Fruit fly (Drosophila melanogaster): ENCODE data around the gene CG3744.

Gene CG3744

DNA sequence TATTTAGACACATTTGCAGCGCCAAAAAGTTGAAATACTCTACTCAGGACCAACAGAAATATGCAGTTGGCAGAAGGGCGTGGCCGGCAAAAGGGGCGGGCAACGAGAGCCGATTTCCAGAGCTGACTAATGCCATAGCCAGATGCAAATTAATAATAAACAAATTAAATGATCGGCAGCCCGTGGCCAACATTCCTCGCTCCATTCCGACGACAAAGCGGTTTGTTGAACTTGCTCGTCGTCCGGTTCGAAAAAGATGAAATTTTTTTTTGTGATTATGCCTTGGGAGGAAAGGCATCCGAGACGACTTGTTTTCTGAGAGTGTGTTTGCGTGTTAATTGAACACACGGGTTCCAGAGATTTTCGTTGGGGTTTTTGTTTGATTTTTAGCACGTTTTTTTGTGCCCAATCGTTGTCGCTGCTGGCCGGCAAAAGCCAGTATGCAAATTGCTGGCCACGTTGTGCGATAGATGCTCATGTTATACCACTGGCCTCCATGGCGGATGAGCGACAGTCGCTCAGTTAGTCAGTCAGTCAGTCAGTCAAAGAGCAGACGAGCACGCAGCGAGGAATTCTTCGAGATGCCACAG lies 12.9 kb upstream of the CG3744 start (continued):
- TF ChIP-seq slp2 (GFP tag; optimal IDR thresholded peaks at IDR 0.05) = no peak
- TF ChIP-seq CG17568 (GFP tag; optimal IDR thresholded peaks at IDR 0.05) = no peak
- no peak for TF ChIP-seq CG7928 (GFP tag; optimal IDR thresholded peaks at IDR 0.05)
- TF ChIP-seq org-1 (GFP tag; optimal IDR thresholded peaks at IDR 0.05) = no peak
- no peak for TF ChIP-seq CG12942 (GFP tag; optimal IDR thresholded peaks at IDR 0.05)
- TF ChIP-seq HLH3B (GFP tag; IDR thresholded peaks at IDR 0.05) = no peak
- no peak for TF ChIP-seq CG7839 (tag; optimal IDR thresholded peaks at IDR 0.05)
- no peak for TF ChIP-seq CG6254 (GFP tag; optimal IDR thresholded peaks at IDR 0.05)
- no peak for TF ChIP-seq crc (GFP tag; optimal IDR thresholded peaks at IDR 0.05)
- TF ChIP-seq CG15011 (GFP tag; optimal IDR thresholded peaks at IDR 0.05) = no peak
- TF ChIP-seq CG10543 (GFP tag; optimal IDR thresholded peaks at IDR 0.05) = peak; percentile 17
- TF ChIP-seq CG12769 (tag; optimal IDR thresholded peaks at IDR 0.05) = peak; percentile 74
- no peak for TF ChIP-seq Atf6 (GFP tag; IDR thresholded peaks at IDR 0.05)
- no peak for TF ChIP-seq Hr51 (GFP tag; optimal IDR thresholded peaks at IDR 0.05)
- no peak for TF ChIP-seq CG1603 (tag; optimal IDR thresholded peaks at IDR 0.05)
- no peak for TF ChIP-seq btn (GFP tag; optimal IDR thresholded peaks at IDR 0.05)
- peak in 1 of 2 experiments; percentile 20 for TF ChIP-seq Pdp1 (GFP tag; optimal IDR thresholded peaks at IDR 0.05)
- no peak for TF ChIP-seq fd3F (GFP tag; optimal IDR thresholded peaks at IDR 0.05)
- no peak for TF ChIP-seq Bdp1 (GFP tag; optimal IDR thresholded peaks at IDR 0.05)
- TF ChIP-seq abd-A (tag; optimal IDR thresholded peaks at IDR 0.05) = peak; percentile 30
- no peak for TF ChIP-seq Ssrp (tag; optimal IDR thresholded peaks at IDR 0.05)
- no peak for TF ChIP-seq dysf (GFP tag; IDR thresholded peaks at IDR 0.05)
- no peak for TF ChIP-seq CHES-1-like (GFP tag; optimal IDR thresholded peaks at IDR 0.05)
- no peak for TF ChIP-seq bsh (GFP tag; optimal IDR thresholded peaks at IDR 0.05)
- no peak for TF ChIP-seq Usf (GFP tag; optimal IDR thresholded peaks at IDR 0.05)
- TF ChIP-seq klu (GFP tag; IDR thresholded peaks at IDR 0.05) = no peak
- TF ChIP-seq CG13123 (GFP tag; optimal IDR thresholded peaks at IDR 0.05) = no peak
- no peak for TF ChIP-seq sim (GFP tag; IDR thresholded peaks at IDR 0.05)
- no peak for TF ChIP-seq danr (GFP tag; IDR thresholded peaks at IDR 0.05)
- TF ChIP-seq CG15073 (GFP tag; optimal IDR thresholded peaks at IDR 0.05) = no peak
- TF ChIP-seq CG1529 (GFP tag; optimal IDR thresholded peaks at IDR 0.05) = no peak
- no peak for TF ChIP-seq shn (GFP tag; optimal IDR thresholded peaks at IDR 0.05)
- TF ChIP-seq Dad (GFP tag; optimal IDR thresholded peaks at IDR 0.05) = no peak
- no peak for TF ChIP-seq sc (optimal IDR thresholded peaks at IDR 0.05)
- TF ChIP-seq sc (GFP tag; optimal IDR thresholded peaks at IDR 0.05) = no peak
- TF ChIP-seq CG6689 (GFP tag; IDR thresholded peaks at IDR 0.05) = no peak
- no peak for TF ChIP-seq CG2202 (tag; optimal IDR thresholded peaks at IDR 0.05)
- TF ChIP-seq sd (tag; optimal IDR thresholded peaks at IDR 0.05) = peak; percentile 96
- TF ChIP-seq tio (GFP tag; optimal IDR thresholded peaks at IDR 0.05) = no peak
- no peak for TF ChIP-seq Myb (GFP tag; optimal IDR thresholded peaks at IDR 0.05)
- TF ChIP-seq cg (GFP tag; optimal IDR thresholded peaks at IDR 0.05) = no peak
- peak; percentile 29 for TF ChIP-seq kni (GFP tag; optimal IDR thresholded peaks at IDR 0.05)
- no peak for TF ChIP-seq CG18011 (GFP tag; optimal IDR thresholded peaks at IDR 0.05)
- no peak for TF ChIP-seq mirr (GFP tag; optimal IDR thresholded peaks at IDR 0.05)
- TF ChIP-seq D19B (GFP tag; optimal IDR thresholded peaks at IDR 0.05) = no peak
- no peak for TF ChIP-seq NfI (GFP tag; optimal IDR thresholded peaks at IDR 0.05)
- no peak for TF ChIP-seq E2f1 (GFP tag; IDR thresholded peaks at IDR 0.05)
- no peak for TF ChIP-seq tup (GFP tag; optimal IDR thresholded peaks at IDR 0.05)
- no peak for TF ChIP-seq Spps (tag; optimal IDR thresholded peaks at IDR 0.05)
- TF ChIP-seq cas (GFP tag; IDR thresholded peaks at IDR 0.05) = no peak
- TF ChIP-seq Ets65A (GFP tag) = peak; percentile 39

Measured in whole organism, embryonic.